Worm (Caenorhabditis elegans): ENCODE measurements around the gene srj-44.
A peak's percentile ranks its signal among the peaks of the same experiment; 100 is the strongest.

srj-44 gene

ce11 chrV:2836501-2836900, 9.2 kb downstream of the srj-44 start, which contains the start of gene srj-45:
Gene srj-45 (minus strand): TSS chrV:2836601.
- no peak for TF ChIP-seq pag-3 (tag; optimal IDR thresholded peaks at IDR 0.05; ENCODE audit: borderline replicate concordance, insufficient read depth)

DNA sequence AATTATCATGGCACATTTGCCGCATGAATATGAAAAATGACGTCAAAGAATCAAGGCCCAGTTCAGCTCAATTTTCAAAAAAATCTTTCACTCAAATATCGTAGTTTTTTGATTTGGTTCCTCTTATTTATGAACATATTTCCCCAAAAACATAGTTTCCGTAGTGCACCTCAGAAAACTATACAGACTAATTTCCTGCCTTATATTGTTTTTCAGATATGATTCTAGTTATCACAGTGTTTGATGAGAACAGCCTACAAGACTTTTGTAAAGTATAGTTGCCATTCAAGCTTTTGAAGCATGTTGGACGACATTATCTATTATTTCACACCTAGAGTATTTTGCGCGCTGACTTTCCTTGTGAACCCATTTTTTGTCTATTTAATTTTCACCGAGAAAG, 13.0 kb downstream of the srj-44 start, which contains the start of gene srj-50:
TSS of gene srj-50 (plus strand) at position 301 of the 400 bp plus-strand sequence.
- TF ChIP-seq alr-1 (tag; optimal IDR thresholded peaks at IDR 0.05; ENCODE audit: borderline replicate concordance) = no peak
- TF ChIP-seq lin-35 (GFP tag; optimal IDR thresholded peaks at IDR 0.05) = no peak
- TF ChIP-seq C16A3.4 (tag; optimal IDR thresholded peaks at IDR 0.05) = no peak
- no peak for TF ChIP-seq lsy-2 (tag; optimal IDR thresholded peaks at IDR 0.05)
- no peak for TF ChIP-seq ama-1 (optimal IDR thresholded peaks at IDR 0.05)
- TF ChIP-seq elt-2 (tag; optimal IDR thresholded peaks at IDR 0.05) = no peak
- TF ChIP-seq nhr-20 (tag; optimal IDR thresholded peaks at IDR 0.05) = no peak

- no peak for TF ChIP-seq egl-27 (tag; optimal IDR thresholded peaks at IDR 0.05)
- TF ChIP-seq vab-15 (tag; optimal IDR thresholded peaks at IDR 0.05) = no peak
- no peak for TF ChIP-seq nhr-11 (tag; optimal IDR thresholded peaks at IDR 0.05)
- TF ChIP-seq lin-15B (tag; optimal IDR thresholded peaks at IDR 0.05) = no peak
Measured at ce11 chrV:2830817-2831216, 14.9 kb downstream of the srj-44 start, which contains the start of gene srw-2. Gene srw-2 (plus strand): TSS chrV:2830878.

ce11 chrV:2826815-2827214, 18.9 kb downstream of the srj-44 start, which contains the start of gene T03D3.5:
Gene T03D3.5 (minus strand): TSS chrV:2826835.
- TF ChIP-seq efl-1 (optimal IDR thresholded peaks at IDR 0.05) (peak; percentile 61 to 65), efl-1 (GFP tag; optimal IDR thresholded peaks at IDR 0.05 in 1 of 2) (peak in 1 of 2 experiments; percentile 92), jun-1 (tag; optimal IDR thresholded peaks at IDR 0.05) (no peak), dpl-1 (GFP tag; optimal IDR thresholded peaks at IDR 0.05) (peak in 2 of 3 experiments; percentile 19 to 20)

ce11 chrV:2825978-2826377, 19.7 kb downstream of the srj-44 start:
- TF ChIP-seq mdl-1 (tag; optimal IDR thresholded peaks at IDR 0.05) = no peak
- TF ChIP-seq egl-13 (tag; optimal IDR thresholded peaks at IDR 0.05) = no peak
- no peak for TF ChIP-seq sup-37 (GFP tag; optimal IDR thresholded peaks at IDR 0.05)
- no peak for TF ChIP-seq vab-15 (tag; optimal IDR thresholded peaks at IDR 0.05)
- TF ChIP-seq nhr-237 (tag; optimal IDR thresholded peaks at IDR 0.05) = no peak
- TF ChIP-seq nhr-47 (tag; optimal IDR thresholded peaks at IDR 0.05) = no peak
- TF ChIP-seq F16B12.6 (tag; optimal IDR thresholded peaks at IDR 0.05) = no peak
- no peak for TF ChIP-seq lin-35 (GFP tag; optimal IDR thresholded peaks at IDR 0.05)
- no peak for TF ChIP-seq rnt-1 (tag; optimal IDR thresholded peaks at IDR 0.05)
- TF ChIP-seq pag-3 (tag; optimal IDR thresholded peaks at IDR 0.05; ENCODE audit: borderline replicate concordance, insufficient read depth) = no peak
- no peak for TF ChIP-seq sptf-1 (tag; optimal IDR thresholded peaks at IDR 0.05)
- no peak for TF ChIP-seq mef-2 (tag; optimal IDR thresholded peaks at IDR 0.05)
- TF ChIP-seq nhr-20 (tag; optimal IDR thresholded peaks at IDR 0.05) = no peak
- no peak for TF ChIP-seq skn-1 (tag; optimal IDR thresholded peaks at IDR 0.05)
- no peak for TF ChIP-seq mep-1 (tag; optimal IDR thresholded peaks at IDR 0.05)

DNA sequence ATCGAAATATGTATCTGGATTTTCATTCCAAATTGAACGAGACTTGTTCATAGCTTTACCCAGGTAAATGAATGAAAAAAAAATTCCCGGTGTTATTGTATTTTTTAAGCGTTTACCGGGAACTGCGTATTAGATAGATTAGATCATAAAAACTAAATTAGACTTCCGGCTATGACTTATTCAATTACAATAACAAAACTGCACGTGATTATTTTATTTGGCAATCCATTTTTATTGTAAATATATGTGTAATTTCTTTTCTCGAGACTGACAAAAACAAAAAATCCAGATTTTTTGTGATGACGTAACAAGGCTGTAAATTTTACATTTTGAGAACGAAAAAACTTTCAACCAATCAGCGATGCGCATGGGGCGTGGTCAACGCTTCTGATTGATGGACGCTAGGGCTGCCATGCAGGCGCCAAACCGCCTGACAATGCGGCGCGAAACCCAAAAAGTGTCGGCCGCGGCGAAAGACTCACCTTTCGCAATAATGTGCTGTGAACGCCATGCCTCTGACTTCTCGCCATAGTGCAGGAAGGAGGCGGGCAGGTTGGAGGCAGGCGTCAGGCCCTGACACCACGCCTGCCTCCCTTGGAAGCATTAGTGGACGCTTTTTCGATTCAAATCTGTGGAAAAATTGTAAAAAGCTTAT, 23.9 kb downstream of the srj-44 start, which contains the start of gene srh-36:
TSS of gene srh-36 (minus strand) at position 51 of the 655 bp plus-strand sequence.
- TF ChIP-seq snpc-4 (tag; optimal IDR thresholded peaks at IDR 0.05) (peak; percentile 29), lin-15B (tag; optimal IDR thresholded peaks at IDR 0.05) (no peak)

DNA sequence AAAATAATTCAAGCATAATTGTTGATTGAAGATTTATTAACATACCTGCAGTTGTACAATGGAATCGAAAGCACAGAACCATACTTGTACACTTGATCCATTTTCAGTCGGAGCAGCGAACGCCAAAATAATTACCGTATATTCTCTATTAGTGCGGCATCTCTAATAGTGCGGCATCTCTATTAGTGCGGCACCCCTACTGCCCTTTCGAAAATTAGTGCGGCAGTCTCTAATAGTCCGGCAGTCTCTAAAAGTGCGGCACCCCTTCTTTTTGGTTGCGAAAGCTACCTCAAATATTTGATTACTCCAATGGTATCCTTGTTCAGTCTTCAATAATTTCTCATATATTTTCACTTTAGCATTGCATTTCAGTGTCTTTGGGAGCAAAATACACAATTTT, 27.6 kb downstream of the srj-44 start, which contains the start of gene srt-34:
TSS of gene srt-34 (minus strand) at position 101 of the 400 bp plus-strand sequence.
- TF ChIP-seq C16A3.4 (tag; optimal IDR thresholded peaks at IDR 0.05) (no peak), snpc-4 (tag; optimal IDR thresholded peaks at IDR 0.05) (no peak), nhr-85 (tag) (peak; percentile 12)

Data from whole organism, L1 larva.